Worm (Caenorhabditis elegans) whole organism, L4 larva: ENCODE data around the gene srg-44.

ENCODE experiments used
- ZK546.5 ChIP-seq, 2 experiments: sonication (generic microtip); optimal IDR thresholded peaks; 2 replicates each; lab custom pipeline; 2017; ENCODE audit warnings: missing biosample characterization in 2 of 2, missing genetic modification characterization in 2 of 2
- ceh-28 ChIP-seq: fragments of 150-350 bp; optimal IDR thresholded peaks from 2 replicates; lab custom pipeline; 2014; ENCODE audit warnings: missing biosample characterization, missing genetic modification reagents, missing genetic modification characterization
- egl-27 ChIP-seq: sonication (generic microtip); optimal IDR thresholded peaks from 3 replicates; lab custom pipeline; 2017; ENCODE audit warnings: missing biosample characterization, missing genetic modification reagents, missing genetic modification characterization
- lin-39 ChIP-seq: fragments of 150-350 bp; optimal IDR thresholded peaks from 2 replicates; lab custom pipeline; 2014; ENCODE audit warnings: missing biosample characterization, missing genetic modification reagents, missing genetic modification characterization
- lir-3 ChIP-seq: sonication (generic microtip); optimal IDR thresholded peaks from 2 replicates; lab custom pipeline; 2016; ENCODE audit warnings: mild to moderate bottlenecking, missing genetic modification characterization, missing compliant biosample characterization
- mdt-29 ChIP-seq: fragments of 200-800 bp; sonication (Bioruptor generic); IDR thresholded peaks from 2 replicates; pipeline ENCODE4 v1.3.6; 2022; ENCODE audit warnings: missing genetic modification reagents, missing genetic modification characterization, missing compliant biosample characterization
- mep-1 ChIP-seq: fragments of 150-350 bp; sonication (generic microtip); optimal IDR thresholded peaks from 3 replicates; lab custom pipeline; 2014; ENCODE audit warnings: missing biosample characterization, missing genetic modification characterization
- nhr-237 ChIP-seq: sonication (generic microtip); optimal IDR thresholded peaks from 2 replicates; lab custom pipeline; 2017; ENCODE audit warnings: missing biosample characterization, missing genetic modification characterization
- nhr-76 ChIP-seq: fragments of 150-350 bp; optimal IDR thresholded peaks from 2 replicates; lab custom pipeline; 2014; ENCODE audit warnings: missing biosample characterization, missing genetic modification characterization
- pha-4 ChIP-seq, 2 experiments: fragments of 150-350 bp in 1 of 2; fragments of 200-800 bp in 1 of 2; sonication (Bioruptor generic) in 1 of 2; IDR thresholded peaks in 1 of 2; optimal IDR thresholded peaks in 1 of 2; 2 replicates each; pipeline versions ENCODE4 v1.3.6 to Lab custom; 2014 to 2022; ENCODE audit warnings: missing genetic modification characterization in 2 of 2, missing genetic modification reagents in 2 of 2, missing biosample characterization in 1 of 2, missing compliant biosample characterization in 1 of 2
- unc-62 ChIP-seq, 3 experiments: fragments of 150-350 bp in 1 of 3; sonication (generic microtip); optimal IDR thresholded peaks in 2 of 3; peaks in 1 of 3; 1 replicate in 1 of 3; 2 replicates in 2 of 3; lab custom pipeline; 2014 to 2017; ENCODE audit warnings: missing biosample characterization in 3 of 3, missing genetic modification characterization in 3 of 3, missing genetic modification reagents in 3 of 3, missing genotype in 1 of 3
- ztf-11 ChIP-seq: fragments of 150-350 bp; optimal IDR thresholded peaks from 2 replicates; lab custom pipeline; 2014; ENCODE audit warnings: missing biosample characterization, missing genetic modification characterization

ce11 chrV:17312386-17312785 is 16.2 kb upstream of the srg-44 start, which contains the start of gene Y61B8B.3:
- TF ChIP-seq ZK546.5 (tag; optimal IDR thresholded peaks at IDR 0.05; lab: Kevin White, UChicago) (no peak), lir-3 (tag; lab: Kevin White, UChicago) (no peak), lin-39 (no peak), nhr-76 (tag; lab: Kevin White, UChicago) (no peak), mep-1 (no peak), ztf-11 (tag; lab: Kevin White, UChicago) (no peak), pha-4 (GFP tag; IDR thresholded peaks at IDR 0.05; lab: Robert Waterston, UW) (no peak), pha-4 (tag; optimal IDR thresholded peaks at IDR 0.05; lab: Kevin White, UChicago) (no peak), egl-27 (no peak), unc-62 (GFP tag; optimal IDR thresholded peaks at IDR 0.05 in 1 of 2; lab: Kevin White, UChicago) (no peak), unc-62 (tag; optimal IDR thresholded peaks at IDR 0.05; lab: Kevin White, UChicago) (no peak), ceh-28 (tag; lab: Kevin White, UChicago) (no peak), mdt-29 (GFP tag; lab: Robert Waterston, UW) (no peak), nhr-237 (tag; lab: Kevin White, UChicago) (no peak)
